Fruit fly (Drosophila melanogaster): ENCODE results near the gene CG10979.

CG10979 gene

DNA sequence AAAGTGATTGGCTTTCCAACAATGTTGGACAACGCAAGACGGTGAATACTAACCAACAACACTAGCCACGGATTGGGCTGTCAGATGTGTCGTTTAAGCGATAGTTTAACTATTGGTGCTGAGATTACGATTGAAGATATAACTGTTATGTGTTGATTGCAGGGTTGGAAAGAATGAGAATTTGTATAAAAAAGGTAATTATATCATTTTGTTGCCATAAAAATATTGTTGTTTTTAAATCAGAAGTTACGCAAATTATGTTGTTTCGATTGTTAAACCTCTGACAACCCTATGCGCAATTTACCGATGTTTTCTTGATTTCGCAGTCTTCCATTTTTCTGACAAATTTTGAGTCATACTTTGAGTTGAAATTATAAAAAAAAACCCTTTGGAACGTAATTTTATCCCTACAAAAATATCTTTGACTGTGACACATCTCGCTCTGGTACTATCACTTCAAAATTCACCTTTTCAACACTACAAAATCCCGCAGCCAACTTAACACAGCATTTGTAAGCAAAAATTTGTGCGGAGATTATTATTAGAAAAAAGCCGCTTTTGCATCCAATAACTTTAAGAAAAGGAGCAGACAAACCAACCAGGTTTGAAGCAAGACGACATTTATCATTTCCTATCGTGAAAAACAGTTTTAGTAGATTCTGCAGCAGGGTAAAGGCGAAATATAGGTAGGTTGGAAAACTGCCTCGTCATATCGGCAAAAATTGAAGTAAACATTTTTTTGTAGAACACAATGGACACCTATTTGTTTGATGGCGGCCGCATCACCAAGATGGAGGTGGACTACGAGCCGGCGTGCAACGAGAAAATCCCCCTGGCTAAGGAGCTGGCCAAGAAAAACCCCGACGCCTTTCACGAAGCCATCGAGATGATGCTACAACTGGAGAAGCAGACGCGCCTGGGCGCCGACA lies 5.2 kb upstream of the CG10979 start, which contains the start of the genes Hat1 and Rpn5 (continued):
- TF ChIP-seq CG18599 (GFP tag; optimal IDR thresholded peaks at IDR 0.05) (peak; percentile 82), CG16779 (GFP tag; IDR thresholded peaks at IDR 0.05) (peak; percentile 46; the same call in 1 of the 2 replicates), ken (GFP tag; IDR thresholded peaks at IDR 0.05) (0 out of 3 replicates have a peak, but pooled peaks have one; percentile 60), Elba2 (GFP tag; optimal IDR thresholded peaks at IDR 0.05) (peak; percentile 64), Dfd (GFP tag; optimal IDR thresholded peaks at IDR 0.05) (peak in 1 of 2 experiments; percentile 95), eyg (GFP tag; optimal IDR thresholded peaks at IDR 0.05) (peak; percentile 72), Asciz (GFP tag; optimal IDR thresholded peaks at IDR 0.05) (no peak), insv (GFP tag; optimal IDR thresholded peaks at IDR 0.05) (peak in 1 of 2 experiments; percentile 53), ara (GFP tag; IDR thresholded peaks at IDR 0.05) (no peak), Kr (GFP tag; optimal IDR thresholded peaks at IDR 0.05) (no peak), CG4360 (GFP tag; IDR thresholded peaks at IDR 0.05) (no peak), CG11696 (GFP tag; IDR thresholded peaks at IDR 0.05) (no peak), CG4282 (GFP tag; optimal IDR thresholded peaks at IDR 0.05) (peak; percentile 91), klu (GFP tag; IDR thresholded peaks at IDR 0.05) (peak; percentile 74; the same call in 1 of the 2 replicates), CG18619 (GFP tag; optimal IDR thresholded peaks at IDR 0.05) (peak; percentile 81), CG9609 (GFP tag; optimal IDR thresholded peaks at IDR 0.05) (peak; percentile 90), CG14441 (GFP tag; IDR thresholded peaks at IDR 0.05) (peak; percentile 70; the same call in 1 of the 2 replicates), CG42726 (GFP tag; IDR thresholded peaks at IDR 0.05; ENCODE audit: partially characterized antibody) (peak; percentile 43; the same call in 1 of the 2 replicates), Eip74EF (GFP tag; optimal IDR thresholded peaks at IDR 0.05) (peak in 1 of 2 experiments; percentile 4), bowl (GFP tag; IDR thresholded peaks at IDR 0.05) (no peak), Antp (GFP tag; optimal IDR thresholded peaks at IDR 0.05) (peak; percentile 91), CG9876 (GFP tag; optimal IDR thresholded peaks at IDR 0.05) (peak; percentile 73), CG5953 (GFP tag; IDR thresholded peaks at IDR 0.05) (no peak), CG9215 (GFP tag; IDR thresholded peaks at IDR 0.05) (peak; percentile 79), shn (GFP tag; optimal IDR thresholded peaks at IDR 0.05) (peak; percentile 91), nau (GFP tag; optimal IDR thresholded peaks at IDR 0.05) (no peak), btn (GFP tag; optimal IDR thresholded peaks at IDR 0.05) (peak; percentile 50), CG1603 (tag; optimal IDR thresholded peaks at IDR 0.05) (peak; percentile 65), PHDP (tag; optimal IDR thresholded peaks at IDR 0.05) (peak; percentile 66), CG32767 (GFP tag; IDR thresholded peaks at IDR 0.05) (no peak), stc (GFP tag; IDR thresholded peaks at IDR 0.05) (0 out of 2 replicates have a peak, but pooled peaks have one; percentile 31), CG6654 (GFP tag; optimal IDR thresholded peaks at IDR 0.05) (peak; percentile 49), CG11695 (GFP tag; IDR thresholded peaks at IDR 0.05) (peak; percentile 44; the same call in 1 of the 3 replicates), CG31441 (GFP tag; IDR thresholded peaks at IDR 0.05) (peak; percentile 81; the same call in 1 of the 2 replicates), dimm (GFP tag; IDR thresholded peaks at IDR 0.05) (no peak), cg (GFP tag; optimal IDR thresholded peaks at IDR 0.05) (no peak), oc (tag; optimal IDR thresholded peaks at IDR 0.05) (peak; percentile 0), CG4404 (GFP tag; IDR thresholded peaks at IDR 0.05) (peak; percentile 83), Poxn (GFP tag; IDR thresholded peaks at IDR 0.05) (0 out of 2 replicates have a peak, but pooled peaks have one; percentile 31), CG10321 (GFP tag; IDR thresholded peaks at IDR 0.05) (no peak; the same call in 1 of the 2 replicates), hbn (GFP tag; IDR thresholded peaks at IDR 0.05; ENCODE audit: partially characterized antibody) (peak; percentile 71), chinmo (GFP tag; IDR thresholded peaks at IDR 0.05; ENCODE audit: partially characterized antibody) (no peak), D19A (tag; optimal IDR thresholded peaks at IDR 0.05) (peak; percentile 46), salm (tag; optimal IDR thresholded peaks at IDR 0.05) (no peak), CG2129 (GFP tag; IDR thresholded peaks at IDR 0.05; ENCODE audit: partially characterized antibody) (peak; percentile 52), Dip3 (GFP tag; optimal IDR thresholded peaks at IDR 0.05) (peak; percentile 90), Hand (GFP tag; optimal IDR thresholded peaks at IDR 0.05) (no peak), gcm2 (GFP tag; optimal IDR thresholded peaks at IDR 0.05) (peak; percentile 55)
